Fruit fly (Drosophila melanogaster) whole organism, embryonic: ENCODE measurements around the gene CG15498.

ENCODE experiments used
- Asciz ChIP-seq: fragments of 200-800 bp; sonication (Bioruptor generic); optimal IDR thresholded peaks from 2 replicates; lab custom pipeline; 2017; ENCODE audit warnings: missing biosample characterization, mild to moderate bottlenecking, missing genetic modification characterization, missing genetic modification reagents
- Awh ChIP-seq: fragments of 200-800 bp; sonication (Bioruptor generic); IDR thresholded peaks from 2 replicates; pipeline ENCODE4, ENCODE4 v1.3.6; 2022; ENCODE audit warnings: missing biosample characterization, missing genetic modification characterization
- B-H1 ChIP-seq: fragments of 200-800 bp; sonication (Bioruptor generic); IDR thresholded peaks from 3 replicates; pipeline ENCODE4 v1.3.6; 2022; ENCODE audit warnings: missing biosample characterization, missing genetic modification characterization
- Bgb ChIP-seq: fragments of 200-800 bp; sonication (Bioruptor generic); IDR thresholded peaks from 2 replicates; pipeline ENCODE4 v1.3.6; 2022; ENCODE audit warnings: missing biosample characterization, missing genetic modification characterization; ENCODE audit not compliant: partially characterized antibody
- CG10274 ChIP-seq: fragments of 200-800 bp; sonication (Bioruptor generic); optimal IDR thresholded peaks from 3 replicates; lab custom pipeline; 2017; ENCODE audit warnings: missing biosample characterization, mild to moderate bottlenecking, missing genetic modification characterization
- CG10979 ChIP-seq: fragments of 200-800 bp; sonication (Bioruptor generic); optimal IDR thresholded peaks from 2 replicates; lab custom pipeline; 2018; ENCODE audit warnings: missing biosample characterization, mild to moderate bottlenecking, missing genetic modification characterization, moderate library complexity
- CG11723 ChIP-seq: fragments of 200-800 bp; sonication (Bioruptor generic); optimal IDR thresholded peaks from 2 replicates; lab custom pipeline; 2017; ENCODE audit warnings: missing biosample characterization, mild to moderate bottlenecking, missing genetic modification characterization
- CG12659 ChIP-seq: fragments of 200-800 bp; sonication (Bioruptor generic); optimal IDR thresholded peaks from 3 replicates; lab custom pipeline; 2017; ENCODE audit warnings: mild to moderate bottlenecking, missing biosample characterization, missing genetic modification reagents, missing genetic modification characterization
- CG12769 ChIP-seq: fragments of 200-800 bp; sonication (Bioruptor generic); optimal IDR thresholded peaks from 2 replicates; lab custom pipeline; 2019; ENCODE audit warnings: missing biosample characterization, mild to moderate bottlenecking, missing genetic modification characterization, moderate library complexity
- CG17361 ChIP-seq: fragments of 200-800 bp; sonication (Bioruptor generic); IDR thresholded peaks from 3 replicates; pipeline ENCODE4 v1.3.6; 2022; ENCODE audit warnings: missing biosample characterization, missing genetic modification characterization
- CG1792 ChIP-seq: fragments of 200-800 bp; sonication (Bioruptor generic); optimal IDR thresholded peaks from 2 replicates; lab custom pipeline; 2016; ENCODE audit warnings: missing biosample characterization, missing genetic modification characterization
- CG30020 ChIP-seq: fragments of 200-800 bp; optimal IDR thresholded peaks from 2 replicates; lab custom pipeline; 2019; ENCODE audit warnings: missing biosample characterization, mild to moderate bottlenecking, missing genetic modification characterization, moderate library complexity
- CG32772 ChIP-seq: fragments of 200-800 bp; sonication (Bioruptor generic); IDR thresholded peaks from 2 replicates; pipeline ENCODE4 v1.3.6; 2022; ENCODE audit warnings: missing biosample characterization, missing genetic modification characterization
- CG3407 ChIP-seq: fragments of 200-800 bp; sonication (Bioruptor generic); optimal IDR thresholded peaks from 2 replicates; lab custom pipeline; 2018; ENCODE audit warnings: missing biosample characterization, mild to moderate bottlenecking, missing genetic modification characterization
- CG5953 ChIP-seq: fragments of 200-800 bp; sonication (Bioruptor generic); IDR thresholded peaks from 2 replicates; pipeline ENCODE4 v1.3.6; 2022; ENCODE audit warnings: missing biosample characterization, missing genetic modification characterization
- CG6683 ChIP-seq: fragments of 200-800 bp; sonication (Bioruptor generic); optimal IDR thresholded peaks from 2 replicates; lab custom pipeline; 2017; ENCODE audit warnings: missing biosample characterization, mild to moderate bottlenecking, missing genetic modification characterization, missing genetic modification reagents
- CG6765 ChIP-seq: fragments of 200-800 bp; sonication (Bioruptor generic); optimal IDR thresholded peaks from 3 replicates; lab custom pipeline; 2017; ENCODE audit warnings: missing biosample characterization, mild to moderate bottlenecking, missing genetic modification characterization
- CG7556 ChIP-seq: fragments of 200-800 bp; sonication (Bioruptor generic); optimal IDR thresholded peaks from 2 replicates; lab custom pipeline; 2017; ENCODE audit warnings: missing biosample characterization, mild to moderate bottlenecking, missing genetic modification characterization
- CG8290 ChIP-seq, 3 experiments: fragments of 200-800 bp; sonication (Bioruptor generic); optimal IDR thresholded peaks; 2 replicates each; lab custom pipeline; 2016 to 2019; ENCODE audit warnings: missing biosample characterization in 3 of 3, missing genetic modification characterization in 3 of 3, mild to moderate bottlenecking in 2 of 3, moderate library complexity in 1 of 3
- CG9437 ChIP-seq: fragments of 200-800 bp; sonication (Bioruptor generic); optimal IDR thresholded peaks from 2 replicates; lab custom pipeline; 2018; ENCODE audit warnings: missing biosample characterization, mild to moderate bottlenecking, missing genetic modification characterization
- CG9727 ChIP-seq: fragments of 200-800 bp; sonication (Bioruptor generic); optimal IDR thresholded peaks from 3 replicates; lab custom pipeline; 2017; ENCODE audit warnings: missing biosample characterization, mild to moderate bottlenecking, missing genetic modification characterization
- Dip3 ChIP-seq: fragments of 200-800 bp; sonication (Bioruptor generic); optimal IDR thresholded peaks from 3 replicates; lab custom pipeline; 2016; ENCODE audit warnings: missing biosample characterization, missing genetic modification characterization
- Dll ChIP-seq: fragments of 200-800 bp; sonication (Bioruptor generic); IDR thresholded peaks from 4 replicates; pipeline ENCODE4 v1.3.6; 2022; ENCODE audit warnings: missing biosample characterization, missing genetic modification characterization; ENCODE audit not compliant: partially characterized antibody
- Elba2 ChIP-seq: fragments of 200-800 bp; sonication (Bioruptor generic); optimal IDR thresholded peaks from 3 replicates; lab custom pipeline; 2016; ENCODE audit warnings: missing biosample characterization, missing genetic modification characterization
- HHEX ChIP-seq: fragments of 200-800 bp; sonication (Bioruptor generic); optimal IDR thresholded peaks from 3 replicates; lab custom pipeline; 2017; ENCODE audit warnings: missing biosample characterization, mild to moderate bottlenecking, missing genetic modification characterization, missing genetic modification reagents
- Hand ChIP-seq: fragments of 200-800 bp; sonication (Bioruptor generic); optimal IDR thresholded peaks from 2 replicates; lab custom pipeline; 2017; ENCODE audit warnings: mild to moderate bottlenecking, missing biosample characterization, missing genetic modification reagents, missing genetic modification characterization
- Lim3 ChIP-seq: fragments of 200-800 bp; sonication (Bioruptor generic); IDR thresholded peaks from 2 replicates; pipeline ENCODE4 v1.3.6; 2022; ENCODE audit warnings: missing biosample characterization, missing genetic modification characterization
- MBD-R2 ChIP-seq: fragments of 200-800 bp; sonication (Bioruptor generic); IDR thresholded peaks from 2 replicates; pipeline ENCODE4 v1.3.6; 2022; ENCODE audit warnings: missing biosample characterization, missing genetic modification characterization
- MTF-1 ChIP-seq: fragments of 200-800 bp; sonication (Bioruptor generic); optimal IDR thresholded peaks from 2 replicates; lab custom pipeline; 2018; ENCODE audit warnings: missing biosample characterization, mild to moderate bottlenecking, missing genetic modification characterization, borderline replicate concordance
- Opbp ChIP-seq: fragments of 200-800 bp; sonication (Bioruptor generic); IDR thresholded peaks from 3 replicates; pipeline ENCODE4 v1.3.6; 2022; ENCODE audit warnings: missing biosample characterization, missing genetic modification characterization; ENCODE audit not compliant: partially characterized antibody
- Pdp1 ChIP-seq, 2 experiments: fragments of 200-800 bp; sonication (Bioruptor generic); optimal IDR thresholded peaks; 3 replicates each; lab custom pipeline; 2016; ENCODE audit warnings: missing biosample characterization in 2 of 2, missing genetic modification characterization in 2 of 2, mild to moderate bottlenecking in 1 of 2, moderate library complexity in 1 of 2
- Sox102F ChIP-seq: fragments of 200-800 bp; sonication (Bioruptor generic); optimal IDR thresholded peaks from 2 replicates; lab custom pipeline; 2018; ENCODE audit warnings: missing biosample characterization, mild to moderate bottlenecking, missing genetic modification characterization, moderate library complexity
- Xbp1 ChIP-seq: fragments of 200-800 bp; sonication (Bioruptor generic); optimal IDR thresholded peaks from 3 replicates; lab custom pipeline; 2016; ENCODE audit warnings: missing biosample characterization, mild to moderate bottlenecking, missing genetic modification characterization
- YL-1 ChIP-seq: fragments of 200-800 bp; sonication (Bioruptor generic); optimal IDR thresholded peaks from 3 replicates; lab custom pipeline; 2017; ENCODE audit warnings: missing biosample characterization, mild to moderate bottlenecking, missing genetic modification characterization
- amos ChIP-seq: fragments of 200-800 bp; sonication (Bioruptor generic); IDR thresholded peaks from 2 replicates; pipeline ENCODE4 v1.3.6; 2022; ENCODE audit warnings: missing biosample characterization, missing genetic modification characterization; ENCODE audit not compliant: partially characterized antibody
- br ChIP-seq: fragments of >200 bp; optimal IDR thresholded peaks from 2 replicates; lab custom pipeline; 2017
- btn ChIP-seq: fragments of 200-800 bp; sonication (Bioruptor generic); optimal IDR thresholded peaks from 2 replicates; lab custom pipeline; 2016; ENCODE audit warnings: missing biosample characterization, missing genetic modification characterization
- en ChIP-seq: fragments of 200-800 bp; sonication (Bioruptor generic); optimal IDR thresholded peaks from 2 replicates; lab custom pipeline; 2016; ENCODE audit warnings: missing biosample characterization, missing genetic modification characterization
- fru ChIP-seq: fragments of >200 bp; optimal IDR thresholded peaks from 2 replicates; lab custom pipeline; 2017
- kay ChIP-seq: fragments of 200-800 bp; sonication (Bioruptor generic); optimal IDR thresholded peaks from 2 replicates; lab custom pipeline; 2016; ENCODE audit warnings: missing biosample characterization, missing genetic modification characterization
- ken ChIP-seq: fragments of 200-800 bp; sonication (Bioruptor generic); IDR thresholded peaks from 3 replicates; pipeline ENCODE4 v1.3.6; 2022; ENCODE audit warnings: missing biosample characterization, missing genetic modification characterization
- klu ChIP-seq: fragments of 200-800 bp; sonication (Bioruptor generic); IDR thresholded peaks from 2 replicates; pipeline ENCODE4 v1.3.6; 2022; ENCODE audit warnings: missing biosample characterization, missing genetic modification characterization
- lola ChIP-seq, 3 experiments: fragments of >200 bp in 2 of 3; fragments of 200-800 bp in 1 of 3; sonication (Bioruptor generic) in 1 of 3; optimal IDR thresholded peaks; 2 replicates each; lab custom pipeline; 2017 to 2019; ENCODE audit warnings: missing biosample characterization in 3 of 3, missing genetic modification characterization in 3 of 3, mild to moderate bottlenecking in 1 of 3, moderate library complexity in 1 of 3
- schlank ChIP-seq: fragments of 200-800 bp; sonication (Bioruptor generic); optimal IDR thresholded peaks from 2 replicates; lab custom pipeline; 2018; ENCODE audit warnings: missing biosample characterization, mild to moderate bottlenecking, missing genetic modification characterization
- sd ChIP-seq: fragments of 200-800 bp; sonication (Bioruptor generic); optimal IDR thresholded peaks from 3 replicates; lab custom pipeline; 2018; ENCODE audit warnings: missing biosample characterization, mild to moderate bottlenecking, missing genetic modification characterization, moderate library complexity
- sr ChIP-seq: fragments of 200-800 bp; sonication (Bioruptor generic); IDR thresholded peaks from 3 replicates; pipeline ENCODE4 v1.3.6; 2022; ENCODE audit warnings: missing biosample characterization, missing genetic modification characterization
- tin ChIP-seq: fragments of 200-800 bp; sonication (Bioruptor generic); optimal IDR thresholded peaks from 3 replicates; lab custom pipeline; 2016; ENCODE audit warnings: missing biosample characterization, missing genetic modification characterization
- tup ChIP-seq: fragments of 200-800 bp; sonication (Bioruptor generic); optimal IDR thresholded peaks from 2 replicates; lab custom pipeline; 2016; ENCODE audit warnings: missing biosample characterization, mild to moderate bottlenecking, missing genetic modification characterization, moderate library complexity
- zen2 ChIP-seq: fragments of 200-800 bp; sonication (Bioruptor generic); IDR thresholded peaks from 3 replicates; pipeline ENCODE4 v1.3.6; 2022; ENCODE audit warnings: missing biosample characterization, missing genetic modification characterization; ENCODE audit not compliant: partially characterized antibody

The CG15498 gene

DNA sequence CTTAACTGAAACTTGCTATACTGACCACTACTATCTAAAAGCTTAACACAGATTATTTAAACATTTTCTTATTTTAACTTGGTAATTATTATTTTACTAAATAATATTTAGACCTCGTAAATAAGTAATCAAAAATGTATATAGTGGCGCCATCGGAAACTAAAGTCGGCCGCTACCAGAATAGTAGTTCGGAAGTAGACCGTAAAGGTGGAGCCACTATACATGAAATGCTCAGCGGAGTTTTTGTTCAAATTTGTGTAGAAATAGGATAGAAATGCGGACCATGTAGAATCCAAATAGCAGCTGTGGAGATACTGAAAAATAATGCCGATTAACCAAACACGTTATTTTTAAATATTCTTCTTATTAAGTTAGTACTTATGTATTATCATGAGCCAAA, 48.8 kb downstream of the CG15498 start (continued):
- TF ChIP-seq sr (peak; percentile 99), MTF-1 (GFP tag; lab: Kevin White, UChicago) (peak; percentile 99), MBD-R2 (peak; percentile 89), CG6765 (GFP tag; lab: Kevin White, UChicago) (peak; percentile 99), Opbp (peak; percentile 29; the same call in 1 of the 3 replicates), CG9437 (GFP tag; lab: Kevin White, UChicago) (peak; percentile 93), Awh (GFP tag; lab: Robert Waterston, UW) (peak; percentile 98), lola (GFP tag; optimal IDR thresholded peaks at IDR 0.05; lab: Kevin White, UChicago) (peak in 1 of 3 experiments; percentile 90), ken (GFP tag; lab: Robert Waterston, UW) (peak; percentile 99), CG6683 (peak; percentile 96), btn (GFP tag; lab: Kevin White, UChicago) (peak; percentile 96), CG32772 (GFP tag; lab: Robert Waterston, UW) (peak; percentile 99), Lim3 (GFP tag; lab: Robert Waterston, UW) (peak; percentile 94), Elba2 (GFP tag; lab: Kevin White, UChicago) (peak; percentile 85), sd (tag; lab: Kevin White, UChicago) (peak; percentile 78), Hand (GFP tag; lab: Kevin White, UChicago) (peak; percentile 85), CG8290 (GFP tag; optimal IDR thresholded peaks at IDR 0.05; lab: Kevin White, UChicago) (peak; percentile 99), CG8290 (tag; optimal IDR thresholded peaks at IDR 0.05; lab: Kevin White, UChicago) (peak; percentile 96 to 99), tup (peak; percentile 96), br (lab: Kevin White, UChicago) (no peak), Asciz (GFP tag; lab: Kevin White, UChicago) (peak; percentile 97), tin (peak; percentile 99), Dll (GFP tag; lab: Robert Waterston, UW) (no peak), HHEX (GFP tag; lab: Kevin White, UChicago) (peak; percentile 99), CG11723 (GFP tag; lab: Kevin White, UChicago) (peak; percentile 98), CG30020 (tag; lab: Kevin White, UChicago) (peak; percentile 68), CG17361 (GFP tag; lab: Robert Waterston, UW) (peak; percentile 95), klu (GFP tag; lab: Robert Waterston, UW) (peak; percentile 95), Dip3 (peak; percentile 96), CG12769 (peak; percentile 95), CG3407 (GFP tag; lab: Kevin White, UChicago) (peak; percentile 98), CG12659 (GFP tag; lab: Kevin White, UChicago) (peak; percentile 98), CG10979 (tag; lab: Kevin White, UChicago) (peak; percentile 94), Pdp1 (GFP tag; optimal IDR thresholded peaks at IDR 0.05; lab: Kevin White, UChicago) (peak; percentile 96 to 97), CG10274 (GFP tag; lab: Kevin White, UChicago) (peak; percentile 94), en (GFP tag; lab: Kevin White, UChicago) (peak; percentile 98), kay (GFP tag; lab: Kevin White, UChicago) (peak; percentile 94), Sox102F (GFP tag; lab: Kevin White, UChicago) (peak; percentile 99), B-H1 (GFP tag; lab: Robert Waterston, UW) (peak; percentile 97), CG5953 (GFP tag; lab: Robert Waterston, UW) (peak; percentile 99), zen2 (GFP tag; lab: Robert Waterston, UW) (no peak), Bgb (GFP tag; lab: Robert Waterston, UW) (0 out of 2 replicates have a peak, but pooled peaks have one; percentile 4), Xbp1 (GFP tag; lab: Kevin White, UChicago) (peak; percentile 99), CG9727 (GFP tag; lab: Kevin White, UChicago) (peak; percentile 99), YL-1 (GFP tag; lab: Kevin White, UChicago) (peak; percentile 96), schlank (tag; lab: Kevin White, UChicago) (peak; percentile 98), CG1792 (GFP tag; lab: Kevin White, UChicago) (peak; percentile 95), CG7556 (GFP tag; lab: Kevin White, UChicago) (peak; percentile 90), amos (GFP tag; lab: Robert Waterston, UW) (peak; percentile 44; the same call in 1 of the 2 replicates), fru (no peak)
